Worm (Caenorhabditis elegans) whole organism, late embryonic: ENCODE results near the gene str-177.

Experiments used
- K09A11.1 ChIP-seq: sonication (generic microtip); optimal IDR thresholded peaks from 2 replicates; lab custom pipeline; 2017; ENCODE audit warnings: antibody characterized with exemption, mild to moderate bottlenecking, missing genetic modification characterization, missing compliant biosample characterization; ENCODE audit not compliant: insufficient read depth
- ama-1 ChIP-seq: fragments of 150-350 bp; optimal IDR thresholded peaks from 2 replicates; lab custom pipeline; 2014
- ceh-48 ChIP-seq: sonication (generic microtip); optimal IDR thresholded peaks from 2 replicates; lab custom pipeline; 2016; ENCODE audit warnings: missing genetic modification characterization, inconsistent platforms, missing compliant biosample characterization
- fkh-6 ChIP-seq: sonication (generic microtip); optimal IDR thresholded peaks from 2 replicates; lab custom pipeline; 2016; ENCODE audit warnings: missing genetic modification characterization, missing compliant biosample characterization
- hlh-13 ChIP-seq: fragments of 200-800 bp; sonication (Bioruptor generic); optimal IDR thresholded peaks from 2 replicates; lab custom pipeline; 2018; ENCODE audit warnings: mild to moderate bottlenecking, missing genetic modification characterization, missing compliant biosample characterization
- lin-11 ChIP-seq: fragments of 200-800 bp; sonication (Bioruptor generic); optimal IDR thresholded peaks from 2 replicates; lab custom pipeline; 2018; ENCODE audit warnings: mild to moderate bottlenecking, missing genetic modification characterization, missing compliant biosample characterization
- pha-4 ChIP-seq: fragments of 150-350 bp; optimal IDR thresholded peaks from 2 replicates; lab custom pipeline; 2018; ENCODE audit warnings: missing biosample characterization, missing genetic modification reagents, missing genetic modification characterization
- pqm-1 ChIP-seq: sonication (generic microtip); optimal IDR thresholded peaks from 2 replicates; lab custom pipeline; 2016; ENCODE audit warnings: missing genetic modification characterization, missing compliant biosample characterization
- pros-1 ChIP-seq: fragments of 150-350 bp; optimal IDR thresholded peaks from 2 replicates; lab custom pipeline; 2014; ENCODE audit warnings: missing biosample characterization, missing genetic modification reagents, missing genetic modification characterization

DNA sequence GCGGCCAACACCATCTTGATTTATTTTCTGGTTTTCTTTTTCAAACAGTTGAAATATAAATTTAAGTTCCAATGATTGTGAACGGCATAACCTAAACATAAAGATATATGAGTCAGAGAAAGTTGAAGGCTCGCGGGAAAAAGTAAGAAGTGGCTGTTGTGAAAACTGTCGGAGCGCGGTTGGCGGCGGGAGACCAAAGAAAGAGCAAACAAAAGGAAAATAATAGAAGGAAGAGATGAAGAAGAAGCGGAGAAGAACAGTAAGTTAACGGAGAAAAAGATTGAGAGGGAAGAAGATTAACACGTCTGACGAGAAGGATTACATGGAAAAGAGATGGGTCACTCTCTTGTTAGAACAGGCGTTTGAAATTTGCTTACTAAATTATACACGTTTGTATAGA, 8.6 kb upstream of the str-177 start, which contains the start of gene inx-10:
- TF ChIP-seq fkh-6 (tag; lab: Kevin White, UChicago) = no peak
- no peak for TF ChIP-seq ama-1
- no peak for TF ChIP-seq hlh-13 (GFP tag; lab: Kevin White, UChicago)
- TF ChIP-seq lin-11 (tag; lab: Kevin White, UChicago) = no peak
- TF ChIP-seq K09A11.1 (tag; lab: Kevin White, UChicago) = no peak
- TF ChIP-seq pros-1 (tag; lab: Kevin White, UChicago) = no peak
- no peak for TF ChIP-seq pqm-1 (tag; lab: Kevin White, UChicago)
- TF ChIP-seq pha-4 (tag; lab: Kevin White, UChicago) = no peak
- TF ChIP-seq ceh-48 (tag; lab: Kevin White, UChicago) = no peak
